Fruit fly (Drosophila melanogaster) whole organism, adult: Measurements from ENCODE around the gene CG6972.
A peak's percentile ranks its signal among the peaks of the same experiment; 100 is the strongest.

Source experiments
- CG11617 ChIP-seq: fragments of 200-800 bp; sonication (Bioruptor generic); optimal IDR thresholded peaks from 2 replicates; lab custom pipeline; 2017; ENCODE audit warnings: mild to moderate bottlenecking, missing biosample characterization, missing genetic modification reagents, missing genetic modification characterization
- CG12768 ChIP-seq: fragments of 200-800 bp; sonication (Bioruptor generic); optimal IDR thresholded peaks from 2 replicates; lab custom pipeline; 2017; ENCODE audit warnings: missing biosample characterization, missing genetic modification characterization, mild to moderate bottlenecking, moderate library complexity, missing genetic modification reagents
- CG14711 ChIP-seq: fragments of 200-800 bp; sonication (Bioruptor generic); optimal IDR thresholded peaks from 2 replicates; lab custom pipeline; 2018; ENCODE audit warnings: missing biosample characterization, mild to moderate bottlenecking, missing genetic modification characterization, moderate library complexity
- CG1620 ChIP-seq: fragments of 200-800 bp; sonication (Bioruptor generic); optimal IDR thresholded peaks from 2 replicates; lab custom pipeline; 2016; ENCODE audit warnings: missing biosample characterization, missing genetic modification characterization
- CG33017 ChIP-seq: fragments of 200-800 bp; sonication (Bioruptor generic); optimal IDR thresholded peaks from 2 replicates; lab custom pipeline; 2018; ENCODE audit warnings: missing biosample characterization, mild to moderate bottlenecking, missing genetic modification characterization, moderate library complexity
- CG5204 ChIP-seq: fragments of 200-800 bp; sonication (Bioruptor generic); optimal IDR thresholded peaks from 2 replicates; lab custom pipeline; 2016; ENCODE audit warnings: missing biosample characterization, missing genetic modification characterization
- CG7045 ChIP-seq: fragments of 200-800 bp; sonication (Bioruptor generic); optimal IDR thresholded peaks from 2 replicates; lab custom pipeline; 2017; ENCODE audit warnings: missing biosample characterization, mild to moderate bottlenecking, missing genetic modification characterization
- CG7101 ChIP-seq: fragments of 200-800 bp; sonication (Bioruptor generic); optimal IDR thresholded peaks from 2 replicates; lab custom pipeline; 2018; ENCODE audit warnings: missing biosample characterization, mild to moderate bottlenecking, missing genetic modification characterization, moderate library complexity
- Clk ChIP-seq: fragments of 200-800 bp; sonication (Bioruptor generic); optimal IDR thresholded peaks from 2 replicates; lab custom pipeline; 2017; ENCODE audit warnings: missing biosample characterization, missing genetic modification characterization
- Crg-1 ChIP-seq: fragments of 200-800 bp; sonication (Bioruptor generic); optimal IDR thresholded peaks from 2 replicates; lab custom pipeline; 2016; ENCODE audit warnings: missing biosample characterization, missing genetic modification characterization
- Hr96 ChIP-seq: fragments of 200-800 bp; sonication (Bioruptor generic); optimal IDR thresholded peaks from 2 replicates; lab custom pipeline; 2016; ENCODE audit warnings: missing biosample characterization, missing genetic modification characterization
- Mnt ChIP-seq: fragments of 200-800 bp; sonication (Bioruptor generic); optimal IDR thresholded peaks from 2 replicates; lab custom pipeline; 2016; ENCODE audit warnings: missing biosample characterization, mild to moderate bottlenecking, missing genetic modification characterization
- bab1 ChIP-seq: fragments of 200-800 bp; sonication (Bioruptor generic); optimal IDR thresholded peaks from 3 replicates; lab custom pipeline; 2019; ENCODE audit warnings: missing biosample characterization, mild to moderate bottlenecking, missing genetic modification characterization, moderate library complexity
- cic ChIP-seq: fragments of 200-800 bp; sonication (Bioruptor generic); optimal IDR thresholded peaks from 2 replicates; lab custom pipeline; 2017; ENCODE audit warnings: missing biosample characterization, mild to moderate bottlenecking, missing genetic modification characterization, moderate library complexity
- cnc ChIP-seq, 2 experiments: fragments of >200 bp; optimal IDR thresholded peaks; 2 replicates each; lab custom pipeline; 2017
- kay ChIP-seq: fragments of 200-800 bp; sonication (Bioruptor generic); peaks from one replicate; lab custom pipeline; 2016; ENCODE audit warnings: missing biosample characterization, missing genetic modification characterization, borderline replicate concordance
- ovo ChIP-seq: fragments of 200-800 bp; sonication (Bioruptor generic); optimal IDR thresholded peaks from 2 replicates; lab custom pipeline; 2016; ENCODE audit warnings: missing biosample characterization, missing genetic modification characterization
- pad ChIP-seq: fragments of 200-800 bp; sonication (Bioruptor generic); optimal IDR thresholded peaks from 3 replicates; lab custom pipeline; 2017; ENCODE audit warnings: missing biosample characterization, missing genetic modification characterization, mild to moderate bottlenecking, moderate library complexity, missing genetic modification reagents
- tj ChIP-seq: fragments of 200-800 bp; sonication (Bioruptor generic); optimal IDR thresholded peaks from 3 replicates; lab custom pipeline; 2017; ENCODE audit warnings: missing biosample characterization, mild to moderate bottlenecking, missing genetic modification characterization, moderate library complexity
- toe ChIP-seq: fragments of 200-800 bp; sonication (Bioruptor generic); optimal IDR thresholded peaks from 2 replicates; lab custom pipeline; 2016; ENCODE audit warnings: missing biosample characterization, missing genetic modification characterization

CG6972 gene

dm6 chr3R:22724149-22724973 is 22.6 kb downstream of the CG6972 start, which contains the start of gene Irp-1A:
Gene Irp-1A (minus strand): TSS chr3R:22724587.
- TF ChIP-seq ovo (GFP tag; lab: Kevin White, UChicago) = no peak
- TF ChIP-seq Crg-1 (GFP tag; lab: Kevin White, UChicago) = peak; percentile 7
- TF ChIP-seq cic = peak; percentile 10
- TF ChIP-seq pad (GFP tag; lab: Kevin White, UChicago) = peak; percentile 19
- TF ChIP-seq Mnt (GFP tag; lab: Kevin White, UChicago) = peak; percentile 59
- TF ChIP-seq CG12768 = no peak
- no peak for TF ChIP-seq Clk (GFP tag; lab: Kevin White, UChicago)
- no peak for TF ChIP-seq Hr96 (GFP tag; lab: Kevin White, UChicago)
- TF ChIP-seq CG7045 = peak; percentile 70
- TF ChIP-seq CG14711 (tag; lab: Kevin White, UChicago) = peak; percentile 76
- TF ChIP-seq toe = peak; percentile 59
- peak; percentile 73 for TF ChIP-seq bab1 (GFP tag; lab: Kevin White, UChicago)
- no peak for TF ChIP-seq CG5204 (GFP tag; lab: Kevin White, UChicago)
- peak; percentile 17 for TF ChIP-seq CG1620 (GFP tag; lab: Kevin White, UChicago)
- TF ChIP-seq CG33017 (tag; lab: Kevin White, UChicago) = peak; percentile 77
- peak; percentile 68 for TF ChIP-seq CG11617 (GFP tag; lab: Kevin White, UChicago)
- peak; percentile 74 for TF ChIP-seq CG7101
- TF ChIP-seq kay (GFP tag; lab: Kevin White, UChicago) = no peak
- peak; percentile 39 for TF ChIP-seq tj (GFP tag; lab: Kevin White, UChicago)
- TF ChIP-seq cnc (optimal IDR thresholded peaks at IDR 0.05; lab: Kevin White, UChicago) = no peak

- TF ChIP-seq Hr96 (GFP tag; lab: Kevin White, UChicago) = no peak
- peak; percentile 62 for TF ChIP-seq Mnt (GFP tag; lab: Kevin White, UChicago)
- TF ChIP-seq CG33017 (tag; lab: Kevin White, UChicago) = no peak
- TF ChIP-seq CG1620 (GFP tag; lab: Kevin White, UChicago) = peak; percentile 39
- no peak for TF ChIP-seq CG5204 (GFP tag; lab: Kevin White, UChicago)
- TF ChIP-seq toe = no peak
- no peak for TF ChIP-seq bab1 (GFP tag; lab: Kevin White, UChicago)
- no peak for TF ChIP-seq Crg-1 (GFP tag; lab: Kevin White, UChicago)
- TF ChIP-seq ovo (GFP tag; lab: Kevin White, UChicago) = no peak
Measured at dm6 chr3R:22726031-22726770, 24.4 kb downstream of the CG6972 start, which contains the start of gene RNF220. Gene RNF220 (minus strand): TSS chr3R:22726414.

DNA sequence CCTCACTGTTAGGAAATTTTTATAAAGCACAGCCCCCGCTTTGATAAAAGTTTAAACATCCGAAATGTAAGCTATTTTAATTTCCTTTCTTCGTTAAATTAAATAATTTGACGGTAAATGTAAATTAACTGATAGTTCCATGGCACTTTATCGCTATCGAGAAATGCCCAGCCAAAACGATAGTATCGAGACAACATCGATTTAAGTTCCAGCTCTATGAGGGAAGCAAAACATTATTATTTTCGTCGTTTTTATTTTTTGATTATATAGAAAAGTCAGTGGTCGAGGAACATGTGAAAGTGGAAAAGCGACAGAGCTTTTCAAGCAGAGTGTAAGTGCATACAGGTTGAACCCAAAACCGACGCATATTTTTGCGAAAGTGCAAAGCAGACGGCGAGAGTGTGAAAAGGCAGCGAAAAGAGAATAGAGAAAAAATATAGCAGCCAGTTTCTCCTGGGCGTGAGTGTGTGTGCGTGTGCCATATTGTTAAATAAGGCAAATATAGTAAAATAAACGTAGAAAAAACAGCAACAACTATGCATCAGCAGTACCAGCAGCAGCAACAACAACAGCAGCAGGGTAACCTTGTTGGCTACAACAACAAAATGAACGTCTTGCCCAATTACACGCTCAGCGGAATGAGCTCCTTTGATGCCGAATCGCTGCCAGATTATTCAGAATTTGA is 25.1 kb downstream of the CG6972 start, which contains the start of gene CG45049:
Gene CG45049 (plus strand): TSS at position 197 of the 685 bp plus-strand sequence.
- no peak for TF ChIP-seq Mnt (GFP tag; lab: Kevin White, UChicago)
- peak; percentile 34 for TF ChIP-seq tj (GFP tag; lab: Kevin White, UChicago)
- TF ChIP-seq Crg-1 (GFP tag; lab: Kevin White, UChicago) = no peak
- TF ChIP-seq CG1620 (GFP tag; lab: Kevin White, UChicago) = no peak
- no peak for TF ChIP-seq CG14711 (tag; lab: Kevin White, UChicago)
- TF ChIP-seq bab1 (GFP tag; lab: Kevin White, UChicago) = peak; percentile 23
- TF ChIP-seq cic = peak; percentile 78

dm6 chr3R:22727456-22727833 is 25.6 kb downstream of the CG6972 start:
- TF ChIP-seq cic = peak; percentile 8
- TF ChIP-seq Crg-1 (GFP tag; lab: Kevin White, UChicago) = no peak
- TF ChIP-seq CG7101 = no peak
- TF ChIP-seq pad (GFP tag; lab: Kevin White, UChicago) = peak; percentile 88
- TF ChIP-seq tj (GFP tag; lab: Kevin White, UChicago) = peak; percentile 4
- TF ChIP-seq CG11617 (GFP tag; lab: Kevin White, UChicago) = no peak
- no peak for TF ChIP-seq cnc (optimal IDR thresholded peaks at IDR 0.05; lab: Kevin White, UChicago)
- peak; percentile 86 for TF ChIP-seq ovo (GFP tag; lab: Kevin White, UChicago)

- TF ChIP-seq Mnt (GFP tag; lab: Kevin White, UChicago) = no peak
- no peak for TF ChIP-seq Clk (GFP tag; lab: Kevin White, UChicago)
- TF ChIP-seq pad (GFP tag; lab: Kevin White, UChicago) = no peak
- TF ChIP-seq CG7045 = no peak
- no peak for TF ChIP-seq Crg-1 (GFP tag; lab: Kevin White, UChicago)
- TF ChIP-seq CG14711 (tag; lab: Kevin White, UChicago) = no peak
- no peak for TF ChIP-seq kay (GFP tag; lab: Kevin White, UChicago)
- no peak for TF ChIP-seq ovo (GFP tag; lab: Kevin White, UChicago)
- no peak for TF ChIP-seq CG12768
- TF ChIP-seq CG5204 (GFP tag; lab: Kevin White, UChicago) = no peak
- no peak for TF ChIP-seq cic
Measured at dm6 chr3R:22727857-22728256, 26.1 kb downstream of the CG6972 start.
